Fruit fly (Drosophila melanogaster) whole organism, larva: Measurements from ENCODE around the gene CG18628.

ENCODE experiments used
- noc ChIP-seq: fragments of 200-800 bp; sonication (Bioruptor generic); optimal IDR thresholded peaks from 3 replicates; lab custom pipeline; 2019; ENCODE audit warnings: missing biosample characterization, mild to moderate bottlenecking, missing genetic modification characterization, moderate library complexity

Gene CG18628

dm6 chr3L:10656451-10657198, 17.1 kb downstream of the CG18628 start:
- TF ChIP-seq noc (tag; lab: Kevin White, UChicago), result peak; percentile 20

- no peak for TF ChIP-seq noc (tag; lab: Kevin White, UChicago)
Measured at dm6 chr3L:10657311-10657710, 17.8 kb downstream of the CG18628 start.

dm6 chr3L:10658362-10659127, 19.0 kb downstream of the CG18628 start:
- no peak for TF ChIP-seq noc (tag; lab: Kevin White, UChicago)

dm6 chr3L:10659524-10659923, 20.0 kb downstream of the CG18628 start:
- TF ChIP-seq noc (tag; lab: Kevin White, UChicago), result no peak

dm6 chr3L:10659993-10660743, 20.6 kb downstream of the CG18628 start:
- no peak for TF ChIP-seq noc (tag; lab: Kevin White, UChicago)

dm6 chr3L:10660744-10661589, 21.4 kb downstream of the CG18628 start, which contains the start of the genes CG32066 and CG8003:
Gene CG32066, minus strand, starts transcription at chr3L:10661013.
Gene CG8003, plus strand, starts transcription at chr3L:10661475.
- TF ChIP-seq noc (tag; lab: Kevin White, UChicago), result no peak

dm6 chr3L:10663190-10663763, 23.7 kb downstream of the CG18628 start, which contains the start of gene Adi1:
Gene Adi1, plus strand, starts transcription at chr3L:10663376.
- TF ChIP-seq noc (tag; lab: Kevin White, UChicago), result no peak

dm6 chr3L:10664511-10665062, 25.0 kb downstream of the CG18628 start, which contains the start of gene simj:
Gene simj, plus strand, starts transcription at chr3L:10664739.
- TF ChIP-seq noc (tag; lab: Kevin White, UChicago), result peak; percentile 44

- peak; percentile 98 for TF ChIP-seq noc (tag; lab: Kevin White, UChicago)
Measured at dm6 chr3L:10665433-10666150, 26.1 kb downstream of the CG18628 start.

- TF ChIP-seq noc (tag; lab: Kevin White, UChicago), result no peak
Measured at dm6 chr3L:10666511-10667003, 27.0 kb downstream of the CG18628 start.

- TF ChIP-seq noc (tag; lab: Kevin White, UChicago), result no peak
Measured at dm6 chr3L:10667341-10667740, 27.8 kb downstream of the CG18628 start.

dm6 chr3L:10669592-10670400, 30.3 kb downstream of the CG18628 start:
- TF ChIP-seq noc (tag; lab: Kevin White, UChicago), result no peak
